Worm (Caenorhabditis elegans): ENCODE results near the gene pxd-1.

pxd-1 gene

ce11 chrIII:3976291-3976690 is 29.7 kb upstream of the pxd-1 start, which contains the start of gene msi-1:
Gene msi-1, minus strand, starts transcription at chrIII:3976391.
- TF ChIP-seq tra-4 (tag; optimal IDR thresholded peaks at IDR 0.05) (no peak), F13C5.2 (tag; optimal IDR thresholded peaks at IDR 0.05) (no peak), hnd-1 (tag; optimal IDR thresholded peaks at IDR 0.05) (no peak), ceh-36 (tag; optimal IDR thresholded peaks at IDR 0.05) (no peak), ceh-13 (GFP tag; optimal IDR thresholded peaks at IDR 0.05) (no peak), tbx-37 (GFP tag; conservative IDR thresholded peaks at IDR 0.05) (no peak), ama-1 (optimal IDR thresholded peaks at IDR 0.05) (no peak), pes-1 (GFP tag; IDR thresholded peaks at IDR 0.05) (no peak), B0310.2 (tag; optimal IDR thresholded peaks at IDR 0.05) (no peak), hmbx-1 (tag; optimal IDR thresholded peaks at IDR 0.05) (no peak), scrt-1 (GFP tag; IDR thresholded peaks at IDR 0.05) (no peak), tbx-11 (GFP tag; IDR thresholded peaks at IDR 0.05) (no peak), flt-1 (GFP tag; IDR thresholded peaks at IDR 0.05) (no peak), hmg-4 (GFP tag; optimal IDR thresholded peaks at IDR 0.05) (no peak), sea-1 (GFP tag; conservative IDR thresholded peaks at IDR 0.05) (no peak), aly-1 (tag; optimal IDR thresholded peaks at IDR 0.05) (no peak), ets-7 (tag; optimal IDR thresholded peaks at IDR 0.05) (no peak)

ce11 chrIII:3976992-3977391 is 28.9 kb upstream of the pxd-1 start:
- no peak for TF ChIP-seq pes-1 (GFP tag; IDR thresholded peaks at IDR 0.05)
- TF ChIP-seq hnd-1 (tag; optimal IDR thresholded peaks at IDR 0.05) = no peak
- no peak for TF ChIP-seq tra-4 (tag; optimal IDR thresholded peaks at IDR 0.05)
- no peak for TF ChIP-seq scrt-1 (GFP tag; IDR thresholded peaks at IDR 0.05)
- TF ChIP-seq ceh-36 (tag; optimal IDR thresholded peaks at IDR 0.05) = no peak
- no peak for TF ChIP-seq hmg-4 (GFP tag; optimal IDR thresholded peaks at IDR 0.05)
- TF ChIP-seq ama-1 (optimal IDR thresholded peaks at IDR 0.05) = no peak
- no peak for TF ChIP-seq B0310.2 (tag; optimal IDR thresholded peaks at IDR 0.05)
- TF ChIP-seq flt-1 (GFP tag; IDR thresholded peaks at IDR 0.05) = no peak
- no peak for TF ChIP-seq sea-1 (GFP tag; conservative IDR thresholded peaks at IDR 0.05)
- TF ChIP-seq aly-1 (tag; optimal IDR thresholded peaks at IDR 0.05) = no peak
- no peak for TF ChIP-seq tbx-37 (GFP tag; conservative IDR thresholded peaks at IDR 0.05)
- no peak for TF ChIP-seq hmbx-1 (tag; optimal IDR thresholded peaks at IDR 0.05)
- no peak for TF ChIP-seq ceh-13 (GFP tag; optimal IDR thresholded peaks at IDR 0.05)
- TF ChIP-seq F13C5.2 (tag; optimal IDR thresholded peaks at IDR 0.05) = no peak

ce11 chrIII:3978438-3978837 is 27.5 kb upstream of the pxd-1 start:
- no peak for TF ChIP-seq ceh-13 (GFP tag; optimal IDR thresholded peaks at IDR 0.05)
- no peak for TF ChIP-seq scrt-1 (GFP tag; IDR thresholded peaks at IDR 0.05)
- TF ChIP-seq aly-1 (tag; optimal IDR thresholded peaks at IDR 0.05) = no peak
- TF ChIP-seq flt-1 (GFP tag; IDR thresholded peaks at IDR 0.05) = no peak
- TF ChIP-seq hmbx-1 (tag; optimal IDR thresholded peaks at IDR 0.05) = no peak
- TF ChIP-seq F13C5.2 (tag; optimal IDR thresholded peaks at IDR 0.05) = no peak
- TF ChIP-seq tbx-37 (GFP tag; conservative IDR thresholded peaks at IDR 0.05) = no peak

ce11 chrIII:3979980-3980631 is 25.8 kb upstream of the pxd-1 start:
- TF ChIP-seq ama-1 (optimal IDR thresholded peaks at IDR 0.05) = no peak
- 0 out of 2 replicates have a peak, but pooled peaks have one; percentile 6 for TF ChIP-seq tbx-37 (GFP tag; conservative IDR thresholded peaks at IDR 0.05)

ce11 chrIII:3984049-3984484 is 21.9 kb upstream of the pxd-1 start:
- no peak for TF ChIP-seq ceh-36 (tag; optimal IDR thresholded peaks at IDR 0.05)
- TF ChIP-seq hmg-4 (GFP tag; optimal IDR thresholded peaks at IDR 0.05) = no peak
- no peak for TF ChIP-seq ama-1 (optimal IDR thresholded peaks at IDR 0.05)
- TF ChIP-seq aly-1 (tag; optimal IDR thresholded peaks at IDR 0.05) = no peak

- no peak for TF ChIP-seq hmg-4 (GFP tag; optimal IDR thresholded peaks at IDR 0.05)
- no peak for TF ChIP-seq ceh-13 (GFP tag; optimal IDR thresholded peaks at IDR 0.05)
- no peak for TF ChIP-seq F13C5.2 (tag; optimal IDR thresholded peaks at IDR 0.05)
- TF ChIP-seq ama-1 (optimal IDR thresholded peaks at IDR 0.05) = no peak
- no peak for TF ChIP-seq pes-1 (GFP tag; IDR thresholded peaks at IDR 0.05)
- no peak for TF ChIP-seq flt-1 (GFP tag; IDR thresholded peaks at IDR 0.05)
Observed at ce11 chrIII:3986368-3986767, 19.6 kb upstream of the pxd-1 start, which contains the start of gene Y1A5A.1. Gene Y1A5A.1, minus strand, starts transcription at chrIII:3986661.

ce11 chrIII:3987759-3988158 is 18.2 kb upstream of the pxd-1 start, which contains the start of gene C36E8.6:
Gene C36E8.6, plus strand, starts transcription at chrIII:3988059.
- TF ChIP-seq tbx-11 (GFP tag; IDR thresholded peaks at IDR 0.05) (no peak), tbx-37 (GFP tag; conservative IDR thresholded peaks at IDR 0.05) (no peak), hmbx-1 (tag; optimal IDR thresholded peaks at IDR 0.05) (no peak), pes-1 (GFP tag; IDR thresholded peaks at IDR 0.05) (no peak), aly-1 (tag; optimal IDR thresholded peaks at IDR 0.05) (no peak), ets-7 (tag; optimal IDR thresholded peaks at IDR 0.05) (no peak), tra-4 (tag; optimal IDR thresholded peaks at IDR 0.05) (no peak), sea-1 (GFP tag; conservative IDR thresholded peaks at IDR 0.05) (no peak), ceh-36 (tag; optimal IDR thresholded peaks at IDR 0.05) (no peak), flt-1 (GFP tag; IDR thresholded peaks at IDR 0.05) (no peak), ceh-13 (GFP tag; optimal IDR thresholded peaks at IDR 0.05) (no peak), ama-1 (optimal IDR thresholded peaks at IDR 0.05) (no peak), B0310.2 (tag; optimal IDR thresholded peaks at IDR 0.05) (no peak), hmg-4 (GFP tag; optimal IDR thresholded peaks at IDR 0.05) (no peak)

ce11 chrIII:3991362-3991761 is 14.6 kb upstream of the pxd-1 start:
- TF ChIP-seq sea-1 (GFP tag; conservative IDR thresholded peaks at IDR 0.05) (no peak), hmg-4 (GFP tag; optimal IDR thresholded peaks at IDR 0.05) (no peak), tbx-11 (GFP tag; IDR thresholded peaks at IDR 0.05) (no peak), B0310.2 (tag; optimal IDR thresholded peaks at IDR 0.05) (no peak), hnd-1 (tag; optimal IDR thresholded peaks at IDR 0.05) (no peak), ama-1 (optimal IDR thresholded peaks at IDR 0.05) (no peak), tra-4 (tag; optimal IDR thresholded peaks at IDR 0.05) (no peak)
